Worm (Caenorhabditis elegans): ENCODE results near the gene F02A9.1.

DNA sequence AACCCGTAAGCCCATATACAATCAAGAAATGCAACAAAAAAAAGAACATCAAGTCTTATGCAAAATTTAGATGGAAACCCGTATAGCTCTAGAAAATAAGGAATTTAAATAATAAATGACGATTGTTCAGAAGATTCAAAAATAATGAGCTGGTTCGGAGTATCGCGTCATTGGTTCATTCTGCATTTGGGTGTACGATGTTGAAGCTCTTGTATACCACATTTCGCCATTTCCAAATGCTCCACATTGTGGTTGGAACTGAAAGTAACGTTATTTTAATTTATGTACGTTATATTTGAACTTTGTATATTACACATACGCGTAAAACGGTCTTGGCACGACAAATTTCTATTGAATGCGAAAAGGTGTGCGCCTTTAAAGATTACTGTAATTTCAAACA lies 17.3 kb downstream of the F02A9.1 start:
- no peak for TF ChIP-seq nhr-25 (tag; optimal IDR thresholded peaks at IDR 0.05)
- TF ChIP-seq elt-3 (tag; optimal IDR thresholded peaks at IDR 0.05), result no peak
- no peak for TF ChIP-seq nfya-1 (tag; optimal IDR thresholded peaks at IDR 0.05; ENCODE audit: insufficient read depth)
- no peak for TF ChIP-seq zag-1 (tag; optimal IDR thresholded peaks at IDR 0.05)
- TF ChIP-seq lin-15B (tag; optimal IDR thresholded peaks at IDR 0.05), result no peak
